Worm (Caenorhabditis elegans): Measurements from ENCODE around the gene memb-1.

DNA sequence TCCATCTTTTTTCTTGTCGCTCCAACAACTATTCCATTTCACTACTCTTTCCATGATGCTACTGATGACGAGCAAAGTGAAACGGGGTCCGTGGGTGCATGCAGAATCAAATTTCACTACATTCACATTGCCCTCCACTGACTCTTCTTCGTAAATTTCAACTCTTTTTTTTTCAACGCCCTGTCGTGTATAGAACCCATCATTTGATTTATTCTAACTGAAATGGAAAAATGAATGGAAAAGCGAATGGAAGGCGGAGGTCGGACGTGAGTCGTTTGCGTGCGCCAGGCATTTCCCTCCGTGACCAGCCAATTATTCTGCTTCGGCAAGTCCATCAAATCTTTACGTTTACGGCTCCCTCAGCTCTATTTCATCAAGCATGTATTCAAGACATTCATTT lies 2.5 kb upstream of the memb-1 start:
- no peak for TF ChIP-seq ets-4 (GFP tag; optimal IDR thresholded peaks at IDR 0.05)
- no peak for TF ChIP-seq ama-1 (optimal IDR thresholded peaks at IDR 0.05)
- no peak for TF ChIP-seq ama-1 (GFP tag; optimal IDR thresholded peaks at IDR 0.05)
- no peak for TF ChIP-seq dpff-1 (tag; optimal IDR thresholded peaks at IDR 0.05)
- TF ChIP-seq F22D6.2 (tag; optimal IDR thresholded peaks at IDR 0.05) = no peak
- TF ChIP-seq madf-10 (tag; optimal IDR thresholded peaks at IDR 0.05) = no peak
- no peak for TF ChIP-seq B0035.1 (tag; optimal IDR thresholded peaks at IDR 0.05)
